Worm (Caenorhabditis elegans) whole organism, L4 larva: ENCODE data around the gene Y39H10B.2.

Experiments
- F26F4.8 ChIP-seq: fragments of 200-800 bp; sonication (Bioruptor generic); conservative IDR thresholded peaks from 2 replicates; pipeline ENCODE4 v1.3.6; 2022; ENCODE audit warnings: missing genetic modification characterization, missing compliant biosample characterization
- F37D6.2 ChIP-seq: sonication (generic microtip); optimal IDR thresholded peaks from 2 replicates; lab custom pipeline; 2016; ENCODE audit warnings: mild to moderate bottlenecking, missing genetic modification characterization, missing compliant biosample characterization
- T20F7.1 ChIP-seq: fragments of 200-800 bp; sonication (Bioruptor generic); optimal IDR thresholded peaks from 2 replicates; lab custom pipeline; 2018; ENCODE audit warnings: mild to moderate bottlenecking, missing genetic modification characterization, missing compliant biosample characterization
- Y5F2A.4 ChIP-seq: fragments of 200-800 bp; sonication (Bioruptor generic); optimal IDR thresholded peaks from 2 replicates; lab custom pipeline; 2018; ENCODE audit warnings: mild to moderate bottlenecking, missing genetic modification characterization, missing compliant biosample characterization
- Y75B8A.6 ChIP-seq: fragments of 200-800 bp; sonication (Bioruptor generic); IDR thresholded peaks from 2 replicates; pipeline ENCODE4 v1.3.6; 2022; ENCODE audit warnings: missing genetic modification reagents, missing genetic modification characterization, missing compliant biosample characterization
- ZK546.5 ChIP-seq, 2 experiments: sonication (generic microtip); optimal IDR thresholded peaks; 2 replicates each; lab custom pipeline; 2017; ENCODE audit warnings: missing biosample characterization in 2 of 2, missing genetic modification characterization in 2 of 2
- aha-1 ChIP-seq: fragments of 150-350 bp; peaks from one replicate; lab custom pipeline; 2014; ENCODE audit warnings: missing biosample characterization, missing genetic modification characterization
- cey-2 ChIP-seq: sonication (generic microtip); optimal IDR thresholded peaks from 3 replicates; lab custom pipeline; 2017; ENCODE audit warnings: missing genetic modification characterization, mild to moderate bottlenecking, missing compliant biosample characterization, antibody characterized with exemption, borderline replicate concordance; ENCODE audit not compliant: insufficient read depth
- daf-16 ChIP-seq, 3 experiments: sonication (generic microtip); optimal IDR thresholded peaks; 2 replicates each; lab custom pipeline; 2016 to 2017; ENCODE audit warnings: missing genetic modification characterization in 3 of 3, missing genetic modification reagents in 3 of 3, mild to moderate bottlenecking in 2 of 3, missing compliant biosample characterization in 2 of 3, missing biosample characterization in 1 of 3, moderate library complexity in 1 of 3
- dmd-6 ChIP-seq: fragments of 200-800 bp; sonication (Bioruptor generic); IDR thresholded peaks from 2 replicates; pipeline ENCODE4 v1.3.6; 2022; ENCODE audit warnings: missing genetic modification reagents, missing genetic modification characterization, missing compliant biosample characterization
- dve-1 ChIP-seq: sonication (generic microtip); optimal IDR thresholded peaks from 2 replicates; lab custom pipeline; 2017; ENCODE audit warnings: antibody characterized with exemption, mild to moderate bottlenecking, missing genetic modification characterization, missing compliant biosample characterization; ENCODE audit not compliant: insufficient read depth
- hif-1 ChIP-seq, 2 experiments: sonication (generic microtip); optimal IDR thresholded peaks; 2 replicates each; lab custom pipeline; 2016 to 2017; ENCODE audit warnings: missing compliant biosample characterization in 2 of 2, missing genetic modification characterization in 2 of 2, missing genetic modification reagents in 2 of 2, missing genotype in 2 of 2, mild to moderate bottlenecking in 1 of 2
- hlh-11 ChIP-seq: fragments of 200-800 bp; sonication (Bioruptor generic); optimal IDR thresholded peaks from 2 replicates; lab custom pipeline; 2018; ENCODE audit warnings: mild to moderate bottlenecking, missing genetic modification characterization, missing compliant biosample characterization
- hlh-30 ChIP-seq: sonication (generic microtip); optimal IDR thresholded peaks from 2 replicates; lab custom pipeline; 2017; ENCODE audit warnings: antibody characterized with exemption, mild to moderate bottlenecking, missing genetic modification characterization, missing compliant biosample characterization; ENCODE audit not compliant: insufficient read depth
- hmg-1.1 ChIP-seq: fragments of 200-800 bp; sonication (Bioruptor generic); IDR thresholded peaks from 2 replicates; pipeline ENCODE4 v1.3.6; 2022; ENCODE audit warnings: missing genetic modification reagents, missing genetic modification characterization, missing compliant biosample characterization
- lin-1 ChIP-seq: fragments of 200-800 bp; sonication (Bioruptor generic); IDR thresholded peaks from 2 replicates; pipeline ENCODE4 v1.3.6; 2022; ENCODE audit warnings: missing genetic modification reagents, missing genetic modification characterization, missing compliant biosample characterization
- lir-3 ChIP-seq: sonication (generic microtip); optimal IDR thresholded peaks from 2 replicates; lab custom pipeline; 2016; ENCODE audit warnings: mild to moderate bottlenecking, missing genetic modification characterization, missing compliant biosample characterization
- lsy-2 ChIP-seq, 2 experiments: fragments of 150-350 bp in 1 of 2; sonication (generic microtip) in 1 of 2; optimal IDR thresholded peaks; 2 replicates each; lab custom pipeline; 2014 to 2017; ENCODE audit warnings: missing biosample characterization in 2 of 2, missing genetic modification characterization in 2 of 2
- mdl-1 ChIP-seq, 2 experiments: fragments of 150-350 bp in 1 of 2; sonication (generic microtip) in 1 of 2; optimal IDR thresholded peaks; 2 replicates each; lab custom pipeline; 2014 to 2017; ENCODE audit warnings: missing biosample characterization in 2 of 2, missing genetic modification characterization in 2 of 2
- mep-1 ChIP-seq: fragments of 150-350 bp; sonication (generic microtip); optimal IDR thresholded peaks from 3 replicates; lab custom pipeline; 2014; ENCODE audit warnings: missing biosample characterization, missing genetic modification characterization
- mxl-3 ChIP-seq: fragments of 200-800 bp; sonication (Bioruptor generic); optimal IDR thresholded peaks from 2 replicates; lab custom pipeline; 2018; ENCODE audit warnings: mild to moderate bottlenecking, missing genetic modification characterization, missing compliant biosample characterization
- nhr-102 ChIP-seq: sonication (generic microtip); optimal IDR thresholded peaks from 2 replicates; lab custom pipeline; 2016; ENCODE audit warnings: mild to moderate bottlenecking, missing genetic modification characterization, moderate library complexity, missing compliant biosample characterization
- nhr-11 ChIP-seq: fragments of 150-350 bp; optimal IDR thresholded peaks from 2 replicates; lab custom pipeline; 2014; ENCODE audit warnings: missing biosample characterization, missing genetic modification characterization
- nhr-111 ChIP-seq: fragments of 200-800 bp; sonication (Bioruptor generic); optimal IDR thresholded peaks from 2 replicates; lab custom pipeline; 2018; ENCODE audit warnings: mild to moderate bottlenecking, missing genetic modification characterization, missing compliant biosample characterization
- nhr-25 ChIP-seq: sonication (generic microtip); optimal IDR thresholded peaks from 2 replicates; lab custom pipeline; 2017; ENCODE audit warnings: missing genetic modification characterization, mild to moderate bottlenecking, missing compliant biosample characterization, antibody characterized with exemption, moderate library complexity, borderline replicate concordance; ENCODE audit not compliant: insufficient read depth
- nhr-28 ChIP-seq: fragments of 150-350 bp; optimal IDR thresholded peaks from 2 replicates; lab custom pipeline; 2014; ENCODE audit warnings: missing biosample characterization, missing genetic modification characterization
- nhr-48 ChIP-seq: sonication (generic microtip); optimal IDR thresholded peaks from 2 replicates; lab custom pipeline; 2016; ENCODE audit warnings: mild to moderate bottlenecking, missing genetic modification characterization, missing compliant biosample characterization
- nhr-6 ChIP-seq: fragments of 150-350 bp; optimal IDR thresholded peaks from 2 replicates; lab custom pipeline; 2014; ENCODE audit warnings: missing biosample characterization, missing genetic modification characterization
- nhr-77 ChIP-seq: fragments of 150-350 bp; optimal IDR thresholded peaks from 2 replicates; lab custom pipeline; 2014; ENCODE audit warnings: missing biosample characterization, missing genetic modification characterization
- pha-4 ChIP-seq, 2 experiments: fragments of 150-350 bp in 1 of 2; fragments of 200-800 bp in 1 of 2; sonication (Bioruptor generic) in 1 of 2; IDR thresholded peaks in 1 of 2; optimal IDR thresholded peaks in 1 of 2; 2 replicates each; pipeline versions ENCODE4 v1.3.6 to Lab custom; 2014 to 2022; ENCODE audit warnings: missing genetic modification characterization in 2 of 2, missing genetic modification reagents in 2 of 2, missing biosample characterization in 1 of 2, missing compliant biosample characterization in 1 of 2
- php-3 ChIP-seq: fragments of 200-800 bp; sonication (Bioruptor generic); IDR thresholded peaks from 2 replicates; pipeline ENCODE4 v1.3.6; 2022; ENCODE audit warnings: missing genetic modification reagents, missing genetic modification characterization, missing compliant biosample characterization
- pqm-1 ChIP-seq: sonication (generic microtip); optimal IDR thresholded peaks from 2 replicates; lab custom pipeline; 2017; ENCODE audit warnings: missing biosample characterization, missing genetic modification characterization
- set-16 ChIP-seq: fragments of 200-800 bp; sonication (Bioruptor generic); IDR thresholded peaks from 2 replicates; pipeline ENCODE4 v1.3.6; 2022; ENCODE audit warnings: missing genetic modification reagents, missing genetic modification characterization, missing compliant biosample characterization
- skn-1 ChIP-seq: fragments of 150-350 bp; optimal IDR thresholded peaks from 2 replicates; lab custom pipeline; 2014; ENCODE audit warnings: missing biosample characterization, missing genetic modification characterization
- spr-3 ChIP-seq: fragments of 200-800 bp; sonication (Bioruptor generic); optimal IDR thresholded peaks from 2 replicates; lab custom pipeline; 2018; ENCODE audit warnings: mild to moderate bottlenecking, missing genetic modification characterization, missing compliant biosample characterization
- tag-97 ChIP-seq: fragments of 200-800 bp; sonication (Bioruptor generic); IDR thresholded peaks from 2 replicates; pipeline ENCODE4 v1.3.6; 2022; ENCODE audit warnings: missing genetic modification characterization, missing compliant biosample characterization
- tra-1 ChIP-seq: fragments of 200-800 bp; sonication (Bioruptor generic); IDR thresholded peaks from 2 replicates; pipeline ENCODE4 v1.3.6; 2022; ENCODE audit warnings: missing genetic modification reagents, missing genetic modification characterization, missing compliant biosample characterization
- unc-62 ChIP-seq, 3 experiments: fragments of 150-350 bp in 1 of 3; sonication (generic microtip); optimal IDR thresholded peaks in 2 of 3; peaks in 1 of 3; 1 replicate in 1 of 3; 2 replicates in 2 of 3; lab custom pipeline; 2014 to 2017; ENCODE audit warnings: missing biosample characterization in 3 of 3, missing genetic modification characterization in 3 of 3, missing genetic modification reagents in 3 of 3, missing genotype in 1 of 3

Y39H10B.2 gene

DNA sequence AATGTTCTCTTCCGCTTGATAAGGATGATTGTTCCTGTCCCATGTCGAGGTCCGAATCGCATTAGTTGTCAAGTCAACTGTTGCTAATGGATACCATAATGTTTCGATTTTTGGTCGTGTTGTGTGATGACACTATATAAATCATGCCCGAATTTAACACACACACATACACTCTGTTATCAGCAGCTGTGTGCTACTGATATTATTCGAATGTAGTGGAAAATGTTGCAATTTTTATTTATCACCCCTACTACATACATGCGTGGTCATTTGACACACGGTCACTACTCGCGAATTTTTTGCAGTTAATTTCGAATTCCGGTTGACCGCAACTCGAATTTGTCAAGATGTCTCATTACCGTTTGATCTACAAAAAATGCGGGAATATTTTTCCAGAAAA, 24.0 kb downstream of the Y39H10B.2 start:
- TF ChIP-seq daf-16 (GFP tag; optimal IDR thresholded peaks at IDR 0.05; lab: Kevin White, UChicago) (no peak), daf-16 (tag; optimal IDR thresholded peaks at IDR 0.05; lab: Kevin White, UChicago) (peak; percentile 52), pqm-1 (peak; percentile 76), unc-62 (GFP tag; optimal IDR thresholded peaks at IDR 0.05 in 1 of 2; lab: Kevin White, UChicago) (peak in 1 of 2 experiments; percentile 42), unc-62 (tag; optimal IDR thresholded peaks at IDR 0.05; lab: Kevin White, UChicago) (no peak), dmd-6 (GFP tag; lab: Robert Waterston, UW) (peak; percentile 30; the same call in 1 of the 2 replicates), dve-1 (tag; lab: Kevin White, UChicago) (peak; percentile 1), hlh-11 (tag; lab: Kevin White, UChicago) (peak; percentile 38), hlh-30 (tag; lab: Kevin White, UChicago) (peak; percentile 27), T20F7.1 (GFP tag; lab: Kevin White, UChicago) (no peak), nhr-28 (peak; percentile 85), lir-3 (tag; lab: Kevin White, UChicago) (no peak)

- peak; percentile 81 for TF ChIP-seq mxl-3 (GFP tag; lab: Kevin White, UChicago)
- TF ChIP-seq nhr-28 = peak; percentile 57
- no peak for TF ChIP-seq set-16
- TF ChIP-seq php-3 = no peak
Measured at ce11 chrV:3693657-3694056, 25.1 kb downstream of the Y39H10B.2 start.

DNA sequence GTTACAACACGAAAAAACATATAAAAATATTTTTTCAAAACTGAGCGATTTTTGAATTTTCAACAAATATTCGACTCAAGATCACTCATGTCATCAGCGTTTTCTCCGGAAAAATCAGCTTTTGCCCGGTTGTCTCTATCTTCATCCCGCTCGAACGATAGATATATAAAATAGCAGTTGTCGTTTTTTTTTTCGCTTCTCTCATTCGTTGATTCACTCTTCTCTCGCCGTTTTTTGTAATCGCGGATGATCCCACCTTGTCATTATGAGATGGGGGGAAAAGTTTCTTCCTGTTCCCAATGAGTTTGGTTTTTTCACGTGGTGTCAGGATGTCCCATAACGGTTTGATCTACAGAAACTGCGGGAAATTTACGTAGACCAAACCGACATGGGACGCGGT, 26.7 kb downstream of the Y39H10B.2 start:
- peak; percentile 36 for TF ChIP-seq nhr-11 (tag; lab: Kevin White, UChicago)
- TF ChIP-seq php-3 = no peak
- TF ChIP-seq F26F4.8 (GFP tag; lab: Robert Waterston, UW) = no peak
- no peak for TF ChIP-seq nhr-25
- no peak for TF ChIP-seq F37D6.2
- peak; percentile 34 for TF ChIP-seq hlh-11 (tag; lab: Kevin White, UChicago)
- no peak for TF ChIP-seq cey-2 (tag; lab: Kevin White, UChicago)
- TF ChIP-seq pha-4 (GFP tag; IDR thresholded peaks at IDR 0.05; lab: Robert Waterston, UW) = no peak
- no peak for TF ChIP-seq pha-4 (tag; optimal IDR thresholded peaks at IDR 0.05; lab: Kevin White, UChicago)
- TF ChIP-seq tag-97 = no peak
- TF ChIP-seq Y75B8A.6 = no peak
- TF ChIP-seq ZK546.5 (tag; optimal IDR thresholded peaks at IDR 0.05; lab: Kevin White, UChicago) = no peak
- peak in 1 of 2 experiments; percentile 19 for TF ChIP-seq mdl-1 (tag; optimal IDR thresholded peaks at IDR 0.05; lab: Kevin White, UChicago)
- no peak for TF ChIP-seq skn-1 (tag; lab: Kevin White, UChicago)
- peak in 1 of 2 experiments; percentile 43 for TF ChIP-seq daf-16 (GFP tag; optimal IDR thresholded peaks at IDR 0.05; lab: Kevin White, UChicago)
- no peak for TF ChIP-seq daf-16 (tag; optimal IDR thresholded peaks at IDR 0.05; lab: Kevin White, UChicago)
- no peak for TF ChIP-seq tra-1 (GFP tag; lab: Robert Waterston, UW)
- no peak for TF ChIP-seq set-16

- peak in 1 of 2 experiments; percentile 61 for TF ChIP-seq mdl-1 (tag; optimal IDR thresholded peaks at IDR 0.05; lab: Kevin White, UChicago)
- TF ChIP-seq Y5F2A.4 (GFP tag; lab: Kevin White, UChicago) = no peak
- TF ChIP-seq hlh-30 (tag; lab: Kevin White, UChicago) = peak; percentile 52
- TF ChIP-seq nhr-48 (tag; lab: Kevin White, UChicago) = peak; percentile 69
- peak; percentile 0 for TF ChIP-seq aha-1 (tag; lab: Kevin White, UChicago)
- TF ChIP-seq mxl-3 (GFP tag; lab: Kevin White, UChicago) = peak; percentile 46
- TF ChIP-seq hif-1 (tag; optimal IDR thresholded peaks at IDR 0.05; lab: Kevin White, UChicago) = peak in 1 of 2 experiments; percentile 36
- TF ChIP-seq lir-3 (tag; lab: Kevin White, UChicago) = no peak
- TF ChIP-seq lin-1 (GFP tag; lab: Robert Waterston, UW) = peak; percentile 86
- no peak for TF ChIP-seq spr-3 (GFP tag; lab: Kevin White, UChicago)
- TF ChIP-seq php-3 = peak; percentile 76
- peak; percentile 49 for TF ChIP-seq mep-1
- no peak for TF ChIP-seq nhr-111 (GFP tag; lab: Kevin White, UChicago)
- no peak for TF ChIP-seq pha-4 (GFP tag; IDR thresholded peaks at IDR 0.05; lab: Robert Waterston, UW)
- no peak for TF ChIP-seq pha-4 (tag; optimal IDR thresholded peaks at IDR 0.05; lab: Kevin White, UChicago)
- peak; percentile 55 for TF ChIP-seq pqm-1
- peak; percentile 69 for TF ChIP-seq nhr-102 (tag; lab: Kevin White, UChicago)
- peak; percentile 85 for TF ChIP-seq dmd-6 (GFP tag; lab: Robert Waterston, UW)
- peak; percentile 86 for TF ChIP-seq dve-1 (tag; lab: Kevin White, UChicago)
- no peak for TF ChIP-seq nhr-6 (tag; lab: Kevin White, UChicago)
- no peak for TF ChIP-seq hmg-1.1 (GFP tag; lab: Robert Waterston, UW)
- TF ChIP-seq hlh-11 (tag; lab: Kevin White, UChicago) = peak; percentile 86
- peak; percentile 73 for TF ChIP-seq nhr-77 (tag; lab: Kevin White, UChicago)
- peak in 1 of 2 experiments; percentile 87 for TF ChIP-seq daf-16 (GFP tag; optimal IDR thresholded peaks at IDR 0.05; lab: Kevin White, UChicago)
- TF ChIP-seq daf-16 (tag; optimal IDR thresholded peaks at IDR 0.05; lab: Kevin White, UChicago) = peak; percentile 95
- peak in 1 of 2 experiments; percentile 61 for TF ChIP-seq lsy-2 (tag; optimal IDR thresholded peaks at IDR 0.05; lab: Kevin White, UChicago)
- TF ChIP-seq nhr-28 = peak; percentile 93
- peak; percentile 70; the same call in 1 of the 2 replicates for TF ChIP-seq tra-1 (GFP tag; lab: Robert Waterston, UW)
- TF ChIP-seq, all 104 proteins: peak for 19
Measured at ce11 chrV:3697071-3697470, 28.5 kb downstream of the Y39H10B.2 start.
